Fruit fly (Drosophila melanogaster) whole organism, embryonic: ENCODE data around the gene awd.
A peak's percentile ranks its signal among the peaks of the same experiment; 100 is the strongest.

Source experiments
- Ada2b ChIP-seq: fragments of 200-800 bp; sonication (Bioruptor generic); IDR thresholded peaks from 2 replicates; pipeline ENCODE4 v1.3.6; 2022; ENCODE audit warnings: missing biosample characterization, missing genetic modification characterization
- Atf-2 ChIP-seq: fragments of 200-800 bp; sonication (Bioruptor generic); optimal IDR thresholded peaks from 2 replicates; lab custom pipeline; 2016; ENCODE audit warnings: missing biosample characterization, missing genetic modification characterization
- CG1024 ChIP-seq: fragments of 200-800 bp; sonication (Bioruptor generic); IDR thresholded peaks from 2 replicates; pipeline ENCODE4 v1.3.6; 2022; ENCODE audit warnings: missing biosample characterization, missing genetic modification characterization
- CG10959 ChIP-seq: fragments of 200-800 bp; sonication (Bioruptor generic); IDR thresholded peaks from 2 replicates; pipeline ENCODE4 v1.3.6; 2022; ENCODE audit warnings: missing biosample characterization, missing genetic modification characterization
- CG11695 ChIP-seq: fragments of 200-800 bp; sonication (Bioruptor generic); IDR thresholded peaks from 3 replicates; pipeline ENCODE4 v1.3.6; 2022; ENCODE audit warnings: missing biosample characterization, missing genetic modification characterization
- CG12744 ChIP-seq: fragments of 200-800 bp; sonication (Bioruptor generic); optimal IDR thresholded peaks from 2 replicates; lab custom pipeline; 2016; ENCODE audit warnings: missing biosample characterization, missing genetic modification characterization
- CG13287 ChIP-seq: fragments of 200-800 bp; sonication (Bioruptor generic); IDR thresholded peaks from 2 replicates; pipeline ENCODE4 v1.3.6; 2022; ENCODE audit warnings: missing biosample characterization, missing genetic modification characterization; ENCODE audit not compliant: partially characterized antibody
- CG15514 ChIP-seq: fragments of 200-800 bp; sonication (Bioruptor generic); optimal IDR thresholded peaks from 3 replicates; lab custom pipeline; 2017; ENCODE audit warnings: missing biosample characterization, missing genetic modification characterization, mild to moderate bottlenecking, moderate library complexity, missing genetic modification reagents
- CG15601 ChIP-seq: fragments of 200-800 bp; sonication (Bioruptor generic); optimal IDR thresholded peaks from 3 replicates; lab custom pipeline; 2019; ENCODE audit warnings: missing biosample characterization, mild to moderate bottlenecking, missing genetic modification characterization, moderate library complexity
- CG1647 ChIP-seq: fragments of 200-800 bp; sonication (Bioruptor generic); optimal IDR thresholded peaks from 3 replicates; lab custom pipeline; 2016; ENCODE audit warnings: missing biosample characterization, missing genetic modification characterization
- CG17186 ChIP-seq: fragments of 200-800 bp; sonication (Bioruptor generic); optimal IDR thresholded peaks from 3 replicates; lab custom pipeline; 2017; ENCODE audit warnings: missing biosample characterization, missing genetic modification reagents, missing genetic modification characterization
- CG18262 ChIP-seq: fragments of 200-800 bp; optimal IDR thresholded peaks from 3 replicates; lab custom pipeline; 2019; ENCODE audit warnings: missing biosample characterization, mild to moderate bottlenecking, missing genetic modification characterization, moderate library complexity
- CG2116 ChIP-seq: fragments of 200-800 bp; sonication (Bioruptor generic); optimal IDR thresholded peaks from 3 replicates; lab custom pipeline; 2018; ENCODE audit warnings: missing biosample characterization, mild to moderate bottlenecking, missing genetic modification characterization
- CG2875 ChIP-seq: fragments of 200-800 bp; sonication (Bioruptor generic); optimal IDR thresholded peaks from 2 replicates; lab custom pipeline; 2017; ENCODE audit warnings: missing biosample characterization, mild to moderate bottlenecking, missing genetic modification characterization, missing genetic modification reagents
- CG2889 ChIP-seq: fragments of 200-800 bp; sonication (Bioruptor generic); IDR thresholded peaks from 3 replicates; pipeline ENCODE4 v1.3.6; 2022; ENCODE audit warnings: missing biosample characterization, missing genetic modification characterization
- CG31224 ChIP-seq: fragments of 200-800 bp; sonication (Bioruptor generic); IDR thresholded peaks from 2 replicates; pipeline ENCODE4 v1.3.6; 2022; ENCODE audit warnings: missing biosample characterization, missing genetic modification characterization
- CG31441 ChIP-seq: fragments of 200-800 bp; sonication (Bioruptor generic); IDR thresholded peaks from 2 replicates; pipeline ENCODE4 v1.3.6; 2022; ENCODE audit warnings: missing biosample characterization, missing genetic modification characterization
- CG34422 ChIP-seq: fragments of 200-800 bp; sonication (Bioruptor generic); IDR thresholded peaks from 3 replicates; pipeline ENCODE4 v1.3.6; 2022; ENCODE audit warnings: missing biosample characterization, missing genetic modification characterization
- CG4820 ChIP-seq: fragments of 200-800 bp; sonication (Bioruptor generic); optimal IDR thresholded peaks from 3 replicates; lab custom pipeline; 2016; ENCODE audit warnings: missing biosample characterization, missing genetic modification characterization
- CG8281 ChIP-seq: fragments of 200-800 bp; sonication (Bioruptor generic); optimal IDR thresholded peaks from 2 replicates; lab custom pipeline; 2018; ENCODE audit warnings: missing biosample characterization, mild to moderate bottlenecking, missing genetic modification characterization, moderate library complexity
- CG9727 ChIP-seq: fragments of 200-800 bp; sonication (Bioruptor generic); optimal IDR thresholded peaks from 3 replicates; lab custom pipeline; 2017; ENCODE audit warnings: missing biosample characterization, mild to moderate bottlenecking, missing genetic modification characterization
- Dbx ChIP-seq: fragments of 200-800 bp; sonication (Bioruptor generic); IDR thresholded peaks from 3 replicates; pipeline ENCODE4 v1.3.6; 2022; ENCODE audit warnings: missing biosample characterization, missing genetic modification characterization
- Deaf1 ChIP-seq: fragments of 200-800 bp; optimal IDR thresholded peaks from 3 replicates; lab custom pipeline; 2019; ENCODE audit warnings: missing biosample characterization, mild to moderate bottlenecking, missing genetic modification characterization, moderate library complexity
- Dip2 ChIP-seq: fragments of 200-800 bp; sonication (Bioruptor generic); IDR thresholded peaks from 2 replicates; pipeline ENCODE4 v1.3.6; 2022; ENCODE audit warnings: missing biosample characterization, missing genetic modification characterization
- E2f2 ChIP-seq: fragments of 200-800 bp; sonication (Bioruptor generic); IDR thresholded peaks from 2 replicates; pipeline ENCODE4 v1.3.6; 2022; ENCODE audit warnings: missing biosample characterization, missing genetic modification characterization
- ERR ChIP-seq: fragments of 200-800 bp; sonication (Bioruptor generic); optimal IDR thresholded peaks from 2 replicates; lab custom pipeline; 2016; ENCODE audit warnings: missing biosample characterization, missing genetic modification characterization
- Ets65A ChIP-seq: fragments of 200-800 bp; sonication (Bioruptor generic); peaks from one replicate; lab custom pipeline; 2016; ENCODE audit warnings: missing biosample characterization, missing genetic modification characterization
- HmgZ ChIP-seq: fragments of 200-800 bp; sonication (Bioruptor generic); optimal IDR thresholded peaks from 2 replicates; lab custom pipeline; 2018; ENCODE audit warnings: missing biosample characterization, mild to moderate bottlenecking, missing genetic modification characterization
- Lim3 ChIP-seq: fragments of 200-800 bp; sonication (Bioruptor generic); IDR thresholded peaks from 2 replicates; pipeline ENCODE4 v1.3.6; 2022; ENCODE audit warnings: missing biosample characterization, missing genetic modification characterization
- NfI ChIP-seq: fragments of 200-800 bp; sonication (Bioruptor generic); optimal IDR thresholded peaks from 3 replicates; lab custom pipeline; 2018; ENCODE audit warnings: missing biosample characterization, mild to moderate bottlenecking, missing genetic modification characterization, moderate library complexity
- Sox100B ChIP-seq: fragments of 200-800 bp; sonication (Bioruptor generic); optimal IDR thresholded peaks from 3 replicates; lab custom pipeline; 2018; ENCODE audit warnings: missing biosample characterization, mild to moderate bottlenecking, missing genetic modification characterization
- YL-1 ChIP-seq: fragments of 200-800 bp; sonication (Bioruptor generic); optimal IDR thresholded peaks from 3 replicates; lab custom pipeline; 2017; ENCODE audit warnings: missing biosample characterization, mild to moderate bottlenecking, missing genetic modification characterization
- ac ChIP-seq: fragments of 200-800 bp; sonication (Bioruptor generic); optimal IDR thresholded peaks from 3 replicates; lab custom pipeline; 2017; ENCODE audit warnings: missing biosample characterization, mild to moderate bottlenecking, missing genetic modification characterization
- az2 ChIP-seq: fragments of 200-800 bp; sonication (Bioruptor generic); optimal IDR thresholded peaks from 3 replicates; lab custom pipeline; 2016; ENCODE audit warnings: missing biosample characterization, missing genetic modification characterization
- chinmo ChIP-seq: fragments of 200-800 bp; sonication (Bioruptor generic); IDR thresholded peaks from 4 replicates; pipeline ENCODE4 v1.3.6; 2022; ENCODE audit warnings: missing biosample characterization, missing genetic modification characterization; ENCODE audit not compliant: partially characterized antibody
- chm ChIP-seq: fragments of 200-800 bp; sonication (Bioruptor generic); IDR thresholded peaks from 2 replicates; pipeline ENCODE4 v1.3.6; 2022; ENCODE audit warnings: missing biosample characterization, missing genetic modification characterization
- esg ChIP-seq: fragments of 200-800 bp; sonication (Bioruptor generic); conservative IDR thresholded peaks from 2 replicates; pipeline ENCODE4 v1.3.6; 2022; ENCODE audit warnings: missing biosample characterization, missing genetic modification characterization
- ewg ChIP-seq: fragments of 200-800 bp; sonication (Bioruptor generic); optimal IDR thresholded peaks from 3 replicates; lab custom pipeline; 2017; ENCODE audit warnings: mild to moderate bottlenecking, missing biosample characterization, missing genetic modification reagents, missing genetic modification characterization
- eyg ChIP-seq: fragments of 200-800 bp; sonication (Bioruptor generic); optimal IDR thresholded peaks from 3 replicates; lab custom pipeline; 2016; ENCODE audit warnings: missing biosample characterization, missing genetic modification characterization
- gce ChIP-seq: fragments of 200-800 bp; sonication (Bioruptor generic); IDR thresholded peaks from 3 replicates; pipeline ENCODE4 v1.3.6; 2022; ENCODE audit warnings: missing biosample characterization, missing genetic modification characterization
- jumu ChIP-seq: fragments of 200-800 bp; sonication (Bioruptor generic); optimal IDR thresholded peaks from 3 replicates; lab custom pipeline; 2016; ENCODE audit warnings: missing biosample characterization, missing genetic modification characterization
- ken ChIP-seq: fragments of 200-800 bp; sonication (Bioruptor generic); IDR thresholded peaks from 3 replicates; pipeline ENCODE4 v1.3.6; 2022; ENCODE audit warnings: missing biosample characterization, missing genetic modification characterization
- nerfin-1 ChIP-seq: fragments of 200-800 bp; sonication (Bioruptor generic); optimal IDR thresholded peaks from 3 replicates; lab custom pipeline; 2019; ENCODE audit warnings: missing biosample characterization, mild to moderate bottlenecking, missing genetic modification characterization, moderate library complexity
- phol ChIP-seq: fragments of 200-800 bp; sonication (Bioruptor generic); optimal IDR thresholded peaks from 3 replicates; lab custom pipeline; 2018; ENCODE audit warnings: missing biosample characterization, mild to moderate bottlenecking, missing genetic modification characterization, moderate library complexity
- pros ChIP-seq: fragments of 200-800 bp; sonication (Bioruptor generic); optimal IDR thresholded peaks from 3 replicates; lab custom pipeline; 2019; ENCODE audit warnings: missing biosample characterization, mild to moderate bottlenecking, missing genetic modification characterization, moderate library complexity
- row ChIP-seq: fragments of 200-800 bp; sonication (Bioruptor generic); IDR thresholded peaks from 3 replicates; pipeline ENCODE4 v1.3.6; 2022; ENCODE audit warnings: missing biosample characterization, missing genetic modification characterization
- slou ChIP-seq: fragments of 200-800 bp; sonication (Bioruptor generic); optimal IDR thresholded peaks from 3 replicates; lab custom pipeline; 2016; ENCODE audit warnings: missing biosample characterization, missing genetic modification characterization
- trh ChIP-seq: fragments of 200-800 bp; sonication (Bioruptor generic); optimal IDR thresholded peaks from 2 replicates; lab custom pipeline; 2016; ENCODE audit warnings: missing biosample characterization, missing genetic modification characterization
- tup ChIP-seq: fragments of 200-800 bp; sonication (Bioruptor generic); optimal IDR thresholded peaks from 2 replicates; lab custom pipeline; 2016; ENCODE audit warnings: missing biosample characterization, mild to moderate bottlenecking, missing genetic modification characterization, moderate library complexity
- vvl ChIP-seq: fragments of 200-800 bp; sonication (Bioruptor generic); IDR thresholded peaks from 2 replicates; pipeline ENCODE4 v1.3.6; 2022; ENCODE audit warnings: missing biosample characterization, missing genetic modification characterization
- yki ChIP-seq: fragments of >200 bp; optimal IDR thresholded peaks from 3 replicates; lab custom pipeline; 2018
- zen2 ChIP-seq: fragments of 200-800 bp; sonication (Bioruptor generic); IDR thresholded peaks from 3 replicates; pipeline ENCODE4 v1.3.6; 2022; ENCODE audit warnings: missing biosample characterization, missing genetic modification characterization; ENCODE audit not compliant: partially characterized antibody

The awd gene

DNA sequence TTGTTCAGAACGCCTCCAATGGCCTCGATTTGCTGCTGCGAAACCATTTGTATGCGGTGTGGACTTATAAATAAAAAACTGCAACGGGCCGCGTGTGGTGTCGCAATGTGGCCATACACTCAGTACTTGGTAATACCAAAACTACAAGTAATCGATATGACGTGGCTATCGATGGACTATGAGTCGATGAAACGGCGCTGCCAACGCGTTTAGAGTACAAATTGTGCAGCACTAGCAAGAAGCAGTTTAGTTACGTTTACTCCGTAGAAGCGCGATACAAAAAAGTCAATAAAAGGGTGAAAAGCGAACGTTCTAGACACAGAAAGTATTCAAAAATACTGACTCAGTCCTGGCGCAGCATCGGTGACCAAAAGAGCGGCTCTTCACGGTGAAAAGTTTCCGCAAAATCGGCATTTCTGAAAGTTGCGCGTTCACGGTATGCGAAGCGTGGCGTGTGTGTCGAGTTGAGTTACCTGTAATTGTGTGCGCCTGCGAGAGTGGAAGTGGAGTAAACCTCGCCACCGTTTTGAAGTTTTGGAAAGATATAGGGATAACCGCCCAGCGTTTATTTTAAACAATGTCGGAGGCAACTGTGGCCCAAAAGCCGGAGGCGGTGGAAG lies 1.7 kb upstream of the awd start, which contains the start of the genes nero and CG1910 (continued):
- TF ChIP-seq CG8281 (tag; lab: Kevin White, UChicago) (no peak), tup (no peak), CG1024 (GFP tag; lab: Robert Waterston, UW) (no peak), ken (GFP tag; lab: Robert Waterston, UW) (no peak), CG2875 (GFP tag; lab: Kevin White, UChicago) (no peak), HmgZ (peak; percentile 77), pros (no peak), CG2889 (GFP tag; lab: Robert Waterston, UW) (no peak), CG13287 (GFP tag; lab: Robert Waterston, UW) (no peak), ac (GFP tag; lab: Kevin White, UChicago) (no peak), CG18262 (tag; lab: Kevin White, UChicago) (no peak), trh (GFP tag; lab: Kevin White, UChicago) (no peak), esg (GFP tag; lab: Robert Waterston, UW) (no peak), CG17186 (GFP tag; lab: Kevin White, UChicago) (peak; percentile 88), nerfin-1 (tag; lab: Kevin White, UChicago) (peak; percentile 25), Ada2b (GFP tag; lab: Robert Waterston, UW) (no peak), Atf-2 (GFP tag; lab: Kevin White, UChicago) (no peak), gce (GFP tag; lab: Robert Waterston, UW) (no peak), NfI (GFP tag; lab: Kevin White, UChicago) (no peak), CG1647 (GFP tag; lab: Kevin White, UChicago) (no peak), zen2 (GFP tag; lab: Robert Waterston, UW) (no peak), CG34422 (no peak), az2 (GFP tag; lab: Kevin White, UChicago) (no peak), Lim3 (GFP tag; lab: Robert Waterston, UW) (no peak), yki (no peak), CG4820 (no peak), Dbx (GFP tag; lab: Robert Waterston, UW) (no peak), slou (no peak), chm (GFP tag; lab: Robert Waterston, UW) (no peak), CG15601 (tag; lab: Kevin White, UChicago) (peak; percentile 37), Ets65A (GFP tag; lab: Kevin White, UChicago) (no peak), ewg (GFP tag; lab: Kevin White, UChicago) (peak; percentile 24), Sox100B (no peak), CG9727 (GFP tag; lab: Kevin White, UChicago) (no peak), vvl (GFP tag; lab: Robert Waterston, UW) (no peak), Dip2 (GFP tag; lab: Robert Waterston, UW) (no peak), CG15514 (GFP tag; lab: Kevin White, UChicago) (peak; percentile 78), E2f2 (GFP tag; lab: Robert Waterston, UW) (no peak), YL-1 (peak; percentile 17), eyg (GFP tag; lab: Kevin White, UChicago) (no peak), CG31441 (GFP tag; lab: Robert Waterston, UW) (no peak), CG2116 (peak; percentile 63), row (GFP tag; lab: Robert Waterston, UW) (no peak), CG10959 (GFP tag; lab: Robert Waterston, UW) (no peak), CG12744 (no peak), ERR (GFP tag; lab: Kevin White, UChicago) (peak; percentile 46), phol (tag; lab: Kevin White, UChicago) (peak; percentile 39), jumu (GFP tag; lab: Kevin White, UChicago) (peak; percentile 2), CG11695 (GFP tag; lab: Robert Waterston, UW) (no peak), chinmo (no peak), Deaf1 (no peak), CG31224 (GFP tag; lab: Robert Waterston, UW) (no peak)
